Worm (Caenorhabditis elegans): ENCODE results near the gene cutl-12.

DNA sequence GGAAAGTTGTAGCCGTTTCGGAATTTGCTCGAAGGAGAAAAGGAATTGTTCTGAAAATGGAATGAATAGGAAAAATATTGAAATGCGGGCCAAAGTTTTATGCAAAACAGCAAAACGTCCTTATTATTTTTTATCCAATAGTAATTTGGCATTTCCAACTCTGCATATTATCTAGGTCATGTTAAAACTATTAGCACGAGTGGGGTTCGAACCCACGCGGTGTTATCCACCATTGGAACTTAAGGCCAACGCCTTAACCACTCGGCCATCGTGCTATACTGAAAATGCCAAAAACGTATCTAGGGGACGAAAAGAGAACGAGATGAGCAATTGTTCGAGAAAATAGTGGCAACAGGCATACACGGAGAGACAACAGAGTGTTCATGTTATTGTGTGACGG, 2.5 kb downstream of the cutl-12 start:
- no peak for TF ChIP-seq blmp-1 (tag; optimal IDR thresholded peaks at IDR 0.05)
- TF ChIP-seq unc-62 (GFP tag; optimal IDR thresholded peaks at IDR 0.05), result no peak
- TF ChIP-seq lin-32 (GFP tag; optimal IDR thresholded peaks at IDR 0.05), result no peak
- no peak for TF ChIP-seq lin-13 (tag; optimal IDR thresholded peaks at IDR 0.05)
- no peak for TF ChIP-seq mep-1 (tag; optimal IDR thresholded peaks at IDR 0.05)
- TF ChIP-seq lsy-2 (tag; optimal IDR thresholded peaks at IDR 0.05), result no peak
- no peak for TF ChIP-seq sptf-1 (tag; optimal IDR thresholded peaks at IDR 0.05)
- TF ChIP-seq elt-3 (tag; optimal IDR thresholded peaks at IDR 0.05), result no peak
- TF ChIP-seq ham-2 (GFP tag; optimal IDR thresholded peaks at IDR 0.05), result no peak
